Fruit fly (Drosophila melanogaster) whole organism, wandering third instar larva: Measurements from ENCODE around the gene Rad60.

Experiments used
- Abd-B ChIP-seq: fragments of >200 bp; optimal IDR thresholded peaks from 2 replicates; lab custom pipeline; 2017; ENCODE audit warnings: missing biosample characterization, missing genetic modification characterization
- CG32264 ChIP-seq: fragments of 200-800 bp; sonication (Bioruptor generic); optimal IDR thresholded peaks from 2 replicates; lab custom pipeline; 2016; ENCODE audit warnings: missing biosample characterization, missing genetic modification characterization
- CG9705 ChIP-seq: fragments of 200-800 bp; sonication (Bioruptor generic); optimal IDR thresholded peaks from 2 replicates; lab custom pipeline; 2018; ENCODE audit warnings: missing biosample characterization, mild to moderate bottlenecking, missing genetic modification characterization
- CrebA ChIP-seq: fragments of 200-800 bp; sonication (Bioruptor generic); optimal IDR thresholded peaks from 2 replicates; lab custom pipeline; 2016; ENCODE audit warnings: missing biosample characterization, mild to moderate bottlenecking, missing genetic modification characterization, borderline replicate concordance
- Dfd ChIP-seq: fragments of >200 bp; optimal IDR thresholded peaks from 2 replicates; lab custom pipeline; 2017; ENCODE audit warnings: missing biosample characterization, missing genetic modification characterization
- Dif ChIP-seq: fragments of 200-275, 200-300 bp; sonication (Bioruptor generic); optimal IDR thresholded peaks from 2 replicates; lab custom pipeline; 2018; ENCODE audit warnings: missing biosample characterization, missing genetic modification characterization; ENCODE audit not compliant: partially characterized antibody
- GATAd ChIP-seq: sonication (Bioruptor generic); optimal IDR thresholded peaks from 2 replicates; lab custom pipeline; 2016; ENCODE audit warnings: missing biosample characterization, missing genetic modification characterization
- HLH106 ChIP-seq: fragments of 200-800 bp; optimal IDR thresholded peaks from 3 replicates; lab custom pipeline; 2019; ENCODE audit warnings: missing biosample characterization, mild to moderate bottlenecking, missing genetic modification characterization, moderate library complexity
- Hnf4 ChIP-seq: fragments of 200-800 bp; sonication (Bioruptor generic); optimal IDR thresholded peaks from 2 replicates; lab custom pipeline; 2016; ENCODE audit warnings: missing biosample characterization, mild to moderate bottlenecking, missing genetic modification characterization
- Hr78 ChIP-seq: fragments of >200 bp; optimal IDR thresholded peaks from 2 replicates; lab custom pipeline; 2017; ENCODE audit warnings: missing biosample characterization, missing genetic modification characterization
- Hr83 ChIP-seq: fragments of 200-300 bp; sonication (Bioruptor generic); optimal IDR thresholded peaks from 2 replicates; lab custom pipeline; 2016; ENCODE audit warnings: missing biosample characterization, mild to moderate bottlenecking, missing genetic modification characterization, moderate library complexity; ENCODE audit not compliant: poor library complexity, severe bottlenecking
- Jra ChIP-seq: sonication (Bioruptor generic); optimal IDR thresholded peaks from 2 replicates; lab custom pipeline; 2016; ENCODE audit warnings: missing biosample characterization, missing genetic modification characterization
- Mio ChIP-seq: sonication (Bioruptor generic); optimal IDR thresholded peaks from 2 replicates; lab custom pipeline; 2016; ENCODE audit warnings: missing biosample characterization, missing genetic modification characterization
- Myc ChIP-seq: fragments of >200 bp; optimal IDR thresholded peaks from 2 replicates; lab custom pipeline; 2017
- N ChIP-seq: fragments of >200 bp; optimal IDR thresholded peaks from 2 replicates; lab custom pipeline; 2018; ENCODE audit warnings: missing biosample characterization, missing external identifiers, missing genetic modification characterization
- OdsH ChIP-seq: fragments of 200-800 bp; sonication (Bioruptor generic); optimal IDR thresholded peaks from 2 replicates; lab custom pipeline; 2016; ENCODE audit warnings: missing biosample characterization, mild to moderate bottlenecking, missing genetic modification characterization
- Rel ChIP-seq, 2 experiments: fragments of 200-800 bp; sonication (Bioruptor generic) in 1 of 2; optimal IDR thresholded peaks; 2 replicates in 1 of 2; 3 replicates in 1 of 2; lab custom pipeline; 2016 to 2019; ENCODE audit warnings: mild to moderate bottlenecking in 2 of 2, missing biosample characterization in 2 of 2, missing genetic modification characterization in 2 of 2, moderate library complexity in 1 of 2
- Sp1 ChIP-seq: fragments of 200-800 bp; sonication (Bioruptor generic); optimal IDR thresholded peaks from 3 replicates; lab custom pipeline; 2019; ENCODE audit warnings: missing biosample characterization, mild to moderate bottlenecking, missing genetic modification characterization, moderate library complexity
- Vsx2 ChIP-seq: fragments of 200-300, 225-300 bp; sonication (Bioruptor generic); optimal IDR thresholded peaks from 2 replicates; lab custom pipeline; 2018; ENCODE audit warnings: missing biosample characterization, missing genetic modification characterization; ENCODE audit not compliant: partially characterized antibody
- br ChIP-seq: fragments of 200-800 bp; sonication (Bioruptor generic); optimal IDR thresholded peaks from 2 replicates; lab custom pipeline; 2016; ENCODE audit warnings: missing biosample characterization, missing genetic modification characterization
- brk ChIP-seq: fragments of 200-800 bp; sonication (Bioruptor generic); optimal IDR thresholded peaks from 2 replicates; lab custom pipeline; 2016; ENCODE audit warnings: missing biosample characterization, mild to moderate bottlenecking, missing genetic modification characterization
- dl ChIP-seq, 2 experiments: fragments of 175-275, 200-275 bp in 1 of 2; fragments of 200-275 bp in 1 of 2; sonication (Bioruptor generic); optimal IDR thresholded peaks; lab custom pipeline; 2018; ENCODE audit warnings: mild to moderate bottlenecking in 2 of 2, missing biosample characterization in 2 of 2, missing genetic modification characterization in 2 of 2, moderate library complexity in 2 of 2; ENCODE audit not compliant: partially characterized antibody in 2 of 2, insufficient read depth in 1 of 2
- dmrt93B ChIP-seq: fragments of 200-800 bp; sonication (Bioruptor generic); optimal IDR thresholded peaks from 2 replicates; lab custom pipeline; 2018; ENCODE audit warnings: missing biosample characterization, mild to moderate bottlenecking, missing genetic modification characterization
- dsf ChIP-seq: sonication (Bioruptor generic); optimal IDR thresholded peaks from 2 replicates; lab custom pipeline; 2016; ENCODE audit warnings: missing biosample characterization, missing genetic modification characterization, borderline replicate concordance
- ey ChIP-seq: fragments of 200-800 bp; sonication (Bioruptor generic); optimal IDR thresholded peaks from 2 replicates; lab custom pipeline; 2016; ENCODE audit warnings: missing biosample characterization, missing genetic modification characterization
- foxo ChIP-seq, 2 experiments: fragments of 200-800 bp; sonication (Bioruptor generic); optimal IDR thresholded peaks; 2 replicates in 1 of 2; 3 replicates in 1 of 2; lab custom pipeline; 2016 to 2017; ENCODE audit warnings: missing biosample characterization in 2 of 2, missing genetic modification characterization in 2 of 2
- fru ChIP-seq: fragments of 200-800 bp; sonication (Bioruptor generic); optimal IDR thresholded peaks from 3 replicates; lab custom pipeline; 2016; ENCODE audit warnings: missing biosample characterization, mild to moderate bottlenecking, missing genetic modification characterization
- h ChIP-seq: fragments of 200-800 bp; sonication (Bioruptor generic); optimal IDR thresholded peaks from 3 replicates; lab custom pipeline; 2016; ENCODE audit warnings: missing biosample characterization, mild to moderate bottlenecking, missing genetic modification characterization
- jim ChIP-seq: fragments of 175-275, 200-325 bp; sonication (Bioruptor generic); optimal IDR thresholded peaks from 2 replicates; lab custom pipeline; 2016; ENCODE audit warnings: missing biosample characterization, mild to moderate bottlenecking, missing genetic modification characterization
- lola ChIP-seq: fragments of >200 bp; optimal IDR thresholded peaks from 2 replicates; lab custom pipeline; 2017; ENCODE audit warnings: missing biosample characterization, missing genetic modification characterization
- pan ChIP-seq: fragments of >200 bp; optimal IDR thresholded peaks from 2 replicates; lab custom pipeline; 2017
- psq ChIP-seq: fragments of 200-800 bp; sonication (Bioruptor generic); optimal IDR thresholded peaks from 3 replicates; lab custom pipeline; 2017; ENCODE audit warnings: missing biosample characterization, mild to moderate bottlenecking, missing genetic modification characterization, moderate library complexity
- rgr ChIP-seq: fragments of 200-800 bp; sonication (Bioruptor generic); optimal IDR thresholded peaks from 3 replicates; lab custom pipeline; 2016; ENCODE audit warnings: missing biosample characterization, mild to moderate bottlenecking, missing genetic modification characterization
- sage ChIP-seq: fragments of 200-800 bp; sonication (Bioruptor generic); optimal IDR thresholded peaks from 2 replicates; lab custom pipeline; 2016; ENCODE audit warnings: missing biosample characterization, mild to moderate bottlenecking, missing genetic modification characterization
- sv ChIP-seq: fragments of 200-800 bp; sonication (Bioruptor generic); optimal IDR thresholded peaks from 3 replicates; lab custom pipeline; 2016; ENCODE audit warnings: missing biosample characterization, missing genetic modification characterization
- tai ChIP-seq: sonication (Bioruptor generic); optimal IDR thresholded peaks from 2 replicates; lab custom pipeline; 2016; ENCODE audit warnings: missing biosample characterization, missing genetic modification characterization
- usp ChIP-seq: fragments of >200 bp; optimal IDR thresholded peaks from 2 replicates; lab custom pipeline; 2017; ENCODE audit warnings: missing biosample characterization, missing genetic modification characterization
- woc ChIP-seq: sonication (Bioruptor generic); optimal IDR thresholded peaks from 2 replicates; lab custom pipeline; 2016; ENCODE audit warnings: missing biosample characterization, mild to moderate bottlenecking, missing genetic modification characterization

The Rad60 gene

DNA sequence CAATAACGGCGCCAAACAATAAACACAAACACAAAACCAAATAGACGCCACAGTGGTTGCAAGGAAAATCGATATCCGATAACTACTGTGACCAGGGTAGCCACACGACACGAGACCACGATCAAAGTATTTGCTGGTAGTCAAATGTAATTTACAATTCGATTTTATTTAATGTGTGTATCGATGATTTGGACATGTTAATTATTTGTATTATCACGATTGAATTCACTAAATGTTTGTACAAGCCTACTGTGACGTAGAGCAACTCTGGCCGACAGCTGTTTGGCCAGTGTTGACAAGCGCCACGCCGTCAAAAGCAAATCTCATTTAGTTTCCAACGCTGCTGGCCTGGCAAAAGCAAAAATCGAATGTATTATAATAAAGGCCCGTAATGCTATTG is at the start of gene Rad60, which contains the start of gene EloA:
Gene Rad60, minus strand, starts transcription at position 222 of the 400 bp plus-strand sequence.
Gene EloA, plus strand, starts transcription at position 308 of the 400 bp plus-strand sequence.
- TF ChIP-seq sage (GFP tag; lab: Kevin White, UChicago) (peak; percentile 27), brk (no peak), CG9705 (GFP tag; lab: Kevin White, UChicago) (peak; percentile 58), OdsH (GFP tag; lab: Kevin White, UChicago) (peak; percentile 86), dsf (GFP tag; lab: Kevin White, UChicago) (peak; percentile 45), Rel (GFP tag; optimal IDR thresholded peaks at IDR 0.05; lab: Kevin White, UChicago) (no peak), Rel (tag; optimal IDR thresholded peaks at IDR 0.05; lab: Kevin White, UChicago) (peak; percentile 60), br (peak; percentile 87), Vsx2 (GFP tag; lab: Kevin White, UChicago) (no peak), fru (GFP tag; lab: Kevin White, UChicago) (peak; percentile 82), Mio (no peak), Jra (GFP tag; lab: Kevin White, UChicago) (peak; percentile 85), usp (no peak), woc (peak; percentile 38), Myc (lab: Kevin White, UChicago) (peak; percentile 43), Hnf4 (peak; percentile 91), jim (GFP tag; lab: Kevin White, UChicago) (no peak), Hr78 (GFP tag; lab: Kevin White, UChicago) (no peak), HLH106 (peak; percentile 73), Hr83 (GFP tag; lab: Kevin White, UChicago) (peak; percentile 77), N (no peak), ey (GFP tag; lab: Kevin White, UChicago) (peak; percentile 86), Dfd (GFP tag; lab: Kevin White, UChicago) (no peak), CG32264 (peak; percentile 69), tai (GFP tag; lab: Kevin White, UChicago) (no peak), dl (GFP tag; optimal IDR thresholded peaks at IDR 0.05; lab: Kevin White, UChicago; ENCODE audit: insufficient read depth in 1 of 2, partially characterized antibody in 2 of 2) (no peak), GATAd (GFP tag; lab: Kevin White, UChicago) (no peak), pan (lab: Kevin White, UChicago) (no peak), h (peak; percentile 91), rgr (GFP tag; lab: Kevin White, UChicago) (peak; percentile 90), Sp1 (GFP tag; lab: Kevin White, UChicago) (peak; percentile 73), Dif (GFP tag; lab: Kevin White, UChicago) (no peak), foxo (GFP tag; optimal IDR thresholded peaks at IDR 0.05; lab: Kevin White, UChicago) (peak; percentile 2 to 90), Abd-B (no peak), psq (GFP tag; lab: Kevin White, UChicago) (peak; percentile 69), sv (GFP tag; lab: Kevin White, UChicago) (peak; percentile 81)

- TF ChIP-seq OdsH (GFP tag; lab: Kevin White, UChicago), result peak; percentile 56
- no peak for TF ChIP-seq jim (GFP tag; lab: Kevin White, UChicago)
- TF ChIP-seq Vsx2 (GFP tag; lab: Kevin White, UChicago), result no peak
- TF ChIP-seq tai (GFP tag; lab: Kevin White, UChicago), result peak; percentile 30
- TF ChIP-seq fru (GFP tag; lab: Kevin White, UChicago), result peak; percentile 37
- peak; percentile 34 for TF ChIP-seq Hnf4
- no peak for TF ChIP-seq Mio
- no peak for TF ChIP-seq dl (GFP tag; optimal IDR thresholded peaks at IDR 0.05; lab: Kevin White, UChicago; ENCODE audit: insufficient read depth in 1 of 2, partially characterized antibody in 2 of 2)
- no peak for TF ChIP-seq lola (GFP tag; lab: Kevin White, UChicago)
- TF ChIP-seq psq (GFP tag; lab: Kevin White, UChicago), result peak; percentile 55
- TF ChIP-seq ey (GFP tag; lab: Kevin White, UChicago), result peak; percentile 58
- TF ChIP-seq dsf (GFP tag; lab: Kevin White, UChicago), result no peak
- peak; percentile 47 for TF ChIP-seq rgr (GFP tag; lab: Kevin White, UChicago)
- no peak for TF ChIP-seq CrebA
- TF ChIP-seq Sp1 (GFP tag; lab: Kevin White, UChicago), result peak; percentile 28
- TF ChIP-seq HLH106, result no peak
- TF ChIP-seq h, result peak; percentile 15
- TF ChIP-seq sv (GFP tag; lab: Kevin White, UChicago), result peak; percentile 37
- TF ChIP-seq GATAd (GFP tag; lab: Kevin White, UChicago), result no peak
- TF ChIP-seq br, result peak; percentile 65
- TF ChIP-seq CG9705 (GFP tag; lab: Kevin White, UChicago), result no peak
- no peak for TF ChIP-seq brk
- no peak for TF ChIP-seq CG32264
- TF ChIP-seq Rel (GFP tag; optimal IDR thresholded peaks at IDR 0.05; lab: Kevin White, UChicago), result no peak
- TF ChIP-seq Rel (tag; optimal IDR thresholded peaks at IDR 0.05; lab: Kevin White, UChicago), result no peak
- TF ChIP-seq Myc (lab: Kevin White, UChicago), result no peak
- no peak for TF ChIP-seq dmrt93B (GFP tag; lab: Kevin White, UChicago)
- TF ChIP-seq Dfd (GFP tag; lab: Kevin White, UChicago), result no peak
- TF ChIP-seq woc, result no peak
- TF ChIP-seq Abd-B, result no peak
- peak in 1 of 2 experiments; percentile 51 for TF ChIP-seq foxo (GFP tag; optimal IDR thresholded peaks at IDR 0.05; lab: Kevin White, UChicago)
- no peak for TF ChIP-seq Hr83 (GFP tag; lab: Kevin White, UChicago)
These were observed 49.0 kb upstream of the Rad60 start for dm6 chr3R:23300091-23300918.
